Worm (Caenorhabditis elegans) whole organism, midembryonic: ENCODE results near the gene K01B6.4.

Experiments used
- T22C8.4 ChIP-seq: fragments of 200-800 bp; sonication (Bioruptor generic); IDR thresholded peaks from 2 replicates; pipeline ENCODE4 v1.3.6; 2022; ENCODE audit warnings: missing genetic modification characterization, missing compliant biosample characterization
- cog-1 ChIP-seq: sonication (generic microtip); optimal IDR thresholded peaks from 2 replicates; lab custom pipeline; 2016; ENCODE audit warnings: missing genetic modification characterization, missing compliant biosample characterization
- klf-2 ChIP-seq: fragments of 200-800 bp; sonication (Bioruptor generic); conservative IDR thresholded peaks from 2 replicates; pipeline ENCODE4 v1.3.6; 2022; ENCODE audit warnings: missing genetic modification reagents, missing genetic modification characterization, missing compliant biosample characterization
- ref-1 ChIP-seq: fragments of 200-800 bp; sonication (Bioruptor generic); conservative IDR thresholded peaks from 2 replicates; pipeline ENCODE4 v1.3.6; 2022; ENCODE audit warnings: missing genetic modification reagents, missing genetic modification characterization, missing compliant biosample characterization
- ztf-23 ChIP-seq: fragments of 200-800 bp; sonication (Bioruptor generic); IDR thresholded peaks from 2 replicates; pipeline ENCODE4 v1.3.6; 2022; ENCODE audit warnings: missing genetic modification reagents, missing genetic modification characterization, missing compliant biosample characterization
- ztf-29 ChIP-seq: fragments of 200-800 bp; sonication (Bioruptor generic); IDR thresholded peaks from 2 replicates; pipeline ENCODE4 v1.3.6; 2022; ENCODE audit warnings: missing genetic modification reagents, missing genetic modification characterization, missing compliant biosample characterization

DNA sequence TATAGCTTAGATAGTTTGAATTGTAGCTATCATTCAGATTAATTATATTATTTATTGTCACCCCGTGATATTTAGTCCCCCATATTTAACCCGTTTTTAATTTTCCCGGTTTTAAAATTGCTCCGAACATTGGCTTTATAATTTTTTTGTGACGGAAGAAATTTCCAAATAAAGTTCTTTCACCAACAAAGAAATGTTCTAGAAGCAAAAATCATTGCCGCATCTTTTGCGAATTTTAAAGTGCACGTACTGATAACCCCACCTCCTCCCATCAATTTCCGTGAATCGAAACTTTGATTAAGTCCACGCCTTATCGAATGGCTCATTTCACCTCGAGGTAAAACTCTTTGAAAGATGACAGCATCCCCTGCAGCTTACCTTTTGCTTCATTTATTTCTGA lies 27.5 kb upstream of the K01B6.4 start, which contains the start of gene C40H1.7:
- TF ChIP-seq ref-1 (GFP tag; lab: Robert Waterston, UW) = no peak
- no peak for TF ChIP-seq ztf-23 (GFP tag; lab: Robert Waterston, UW)
- TF ChIP-seq klf-2 (GFP tag; lab: Robert Waterston, UW) = no peak
- no peak for TF ChIP-seq cog-1 (tag; lab: Kevin White, UChicago)
- no peak for TF ChIP-seq ztf-29 (GFP tag; lab: Robert Waterston, UW)
- no peak for TF ChIP-seq T22C8.4 (GFP tag; lab: Robert Waterston, UW)
